Worm (Caenorhabditis elegans) whole organism, L4 larva: ENCODE data around the gene alh-4.

Source experiments
- R02D3.7 ChIP-seq: fragments of 150-350 bp; sonication (generic microtip); optimal IDR thresholded peaks from 3 replicates; lab custom pipeline; 2014; ENCODE audit warnings: missing biosample characterization, missing genetic modification characterization
- T26A8.4 ChIP-seq: fragments of 200-800 bp; sonication (Bioruptor generic); IDR thresholded peaks from 2 replicates; pipeline ENCODE4 v1.3.6; 2022; ENCODE audit warnings: missing genetic modification characterization, missing compliant biosample characterization
- Y105C5A.15 ChIP-seq: fragments of 200-800 bp; sonication (Bioruptor generic); IDR thresholded peaks from 2 replicates; pipeline ENCODE4 v1.3.6; 2022; ENCODE audit warnings: missing genetic modification characterization, missing compliant biosample characterization
- Y48G9A.11 ChIP-seq: fragments of 200-800 bp; sonication (Bioruptor generic); IDR thresholded peaks from 2 replicates; pipeline ENCODE4 v1.3.6; 2022; ENCODE audit warnings: missing genetic modification reagents, missing genetic modification characterization, missing compliant biosample characterization
- ZK337.2 ChIP-seq: fragments of 200-800 bp; sonication (Bioruptor generic); IDR thresholded peaks from 2 replicates; pipeline ENCODE4 v1.3.6; 2022; ENCODE audit warnings: missing genetic modification reagents, missing genetic modification characterization, missing compliant biosample characterization
- aly-2 ChIP-seq: sonication (generic microtip); optimal IDR thresholded peaks from 2 replicates; lab custom pipeline; 2018; ENCODE audit warnings: missing biosample characterization, missing genetic modification characterization
- ceh-20 ChIP-seq: fragments of 200-800 bp; sonication (Bioruptor generic); IDR thresholded peaks from 2 replicates; pipeline ENCODE4 v1.3.6; 2022; ENCODE audit warnings: missing genetic modification reagents, missing genetic modification characterization, missing compliant biosample characterization
- ceh-32 ChIP-seq: sonication (generic microtip); optimal IDR thresholded peaks from 2 replicates; lab custom pipeline; 2016; ENCODE audit warnings: mild to moderate bottlenecking, missing genetic modification characterization, missing compliant biosample characterization; ENCODE audit not compliant: poor library complexity
- ceh-82 ChIP-seq: sonication (generic microtip); optimal IDR thresholded peaks from 2 replicates; lab custom pipeline; 2017; ENCODE audit warnings: missing biosample characterization, missing genetic modification characterization
- ctbp-1 ChIP-seq: fragments of 200-800 bp; sonication (Bioruptor generic); IDR thresholded peaks from 2 replicates; pipeline ENCODE4 v1.3.6; 2022; ENCODE audit warnings: missing genetic modification reagents, missing genetic modification characterization, missing compliant biosample characterization
- daf-12 ChIP-seq: fragments of 150-350 bp; optimal IDR thresholded peaks from 2 replicates; lab custom pipeline; 2014; ENCODE audit warnings: missing biosample characterization, missing genetic modification reagents, missing genetic modification characterization
- daf-16 ChIP-seq, 3 experiments: sonication (generic microtip); optimal IDR thresholded peaks; 2 replicates each; lab custom pipeline; 2016 to 2017; ENCODE audit warnings: missing genetic modification characterization in 3 of 3, missing genetic modification reagents in 3 of 3, mild to moderate bottlenecking in 2 of 3, missing compliant biosample characterization in 2 of 3, missing biosample characterization in 1 of 3, moderate library complexity in 1 of 3
- daf-19 ChIP-seq: fragments of 200-800 bp; sonication (Bioruptor generic); conservative IDR thresholded peaks from 2 replicates; pipeline ENCODE4 v1.3.6; 2022; ENCODE audit warnings: missing genetic modification characterization, missing compliant biosample characterization
- dmd-6 ChIP-seq: fragments of 200-800 bp; sonication (Bioruptor generic); IDR thresholded peaks from 2 replicates; pipeline ENCODE4 v1.3.6; 2022; ENCODE audit warnings: missing genetic modification reagents, missing genetic modification characterization, missing compliant biosample characterization
- dve-1 ChIP-seq: sonication (generic microtip); optimal IDR thresholded peaks from 2 replicates; lab custom pipeline; 2017; ENCODE audit warnings: antibody characterized with exemption, mild to moderate bottlenecking, missing genetic modification characterization, missing compliant biosample characterization; ENCODE audit not compliant: insufficient read depth
- fkh-10 ChIP-seq: fragments of 150-350 bp; optimal IDR thresholded peaks from 2 replicates; lab custom pipeline; 2014; ENCODE audit warnings: missing biosample characterization, missing genetic modification reagents, missing genetic modification characterization
- fos-1 ChIP-seq: fragments of 150-350 bp; optimal IDR thresholded peaks from 2 replicates; lab custom pipeline; 2014; ENCODE audit warnings: missing biosample characterization, missing genetic modification characterization
- hlh-11 ChIP-seq: fragments of 200-800 bp; sonication (Bioruptor generic); optimal IDR thresholded peaks from 2 replicates; lab custom pipeline; 2018; ENCODE audit warnings: mild to moderate bottlenecking, missing genetic modification characterization, missing compliant biosample characterization
- hlh-30 ChIP-seq: sonication (generic microtip); optimal IDR thresholded peaks from 2 replicates; lab custom pipeline; 2017; ENCODE audit warnings: antibody characterized with exemption, mild to moderate bottlenecking, missing genetic modification characterization, missing compliant biosample characterization; ENCODE audit not compliant: insufficient read depth
- hmg-1.1 ChIP-seq: fragments of 200-800 bp; sonication (Bioruptor generic); IDR thresholded peaks from 2 replicates; pipeline ENCODE4 v1.3.6; 2022; ENCODE audit warnings: missing genetic modification reagents, missing genetic modification characterization, missing compliant biosample characterization
- lin-15B ChIP-seq: fragments of 150-350 bp; sonication (generic microtip); optimal IDR thresholded peaks from 3 replicates; lab custom pipeline; 2014; ENCODE audit warnings: missing biosample characterization, missing genetic modification characterization
- lin-29 ChIP-seq: fragments of 200-800 bp; sonication (Bioruptor generic); IDR thresholded peaks from 2 replicates; pipeline ENCODE4 v1.3.6; 2022; ENCODE audit warnings: missing genetic modification reagents, missing genetic modification characterization, missing compliant biosample characterization
- lin-38 ChIP-seq: fragments of 200-800 bp; sonication (Bioruptor generic); IDR thresholded peaks from 2 replicates; pipeline ENCODE4 v1.3.6; 2022; ENCODE audit warnings: missing genetic modification reagents, missing genetic modification characterization, missing compliant biosample characterization
- lin-39 ChIP-seq: fragments of 150-350 bp; optimal IDR thresholded peaks from 2 replicates; lab custom pipeline; 2014; ENCODE audit warnings: missing biosample characterization, missing genetic modification reagents, missing genetic modification characterization
- lir-3 ChIP-seq: sonication (generic microtip); optimal IDR thresholded peaks from 2 replicates; lab custom pipeline; 2016; ENCODE audit warnings: mild to moderate bottlenecking, missing genetic modification characterization, missing compliant biosample characterization
- madf-5 ChIP-seq, 2 experiments: fragments of 200-800 bp; sonication (Bioruptor generic); IDR thresholded peaks; 2 replicates each; pipeline ENCODE4 v1.3.6; 2022; ENCODE audit warnings: missing compliant biosample characterization in 2 of 2, missing genetic modification characterization in 2 of 2
- madf-9 ChIP-seq: fragments of 200-800 bp; sonication (Bioruptor generic); conservative IDR thresholded peaks from 2 replicates; pipeline ENCODE4 v1.3.6; 2022; ENCODE audit warnings: missing genetic modification reagents, missing genetic modification characterization, missing compliant biosample characterization
- mxl-2 ChIP-seq: fragments of 200-800 bp; sonication (Bioruptor generic); conservative IDR thresholded peaks from 2 replicates; pipeline ENCODE4 v1.3.6; 2022; ENCODE audit warnings: missing genetic modification reagents, missing genetic modification characterization, missing compliant biosample characterization
- nhr-10 ChIP-seq: fragments of 150-350 bp; optimal IDR thresholded peaks from 2 replicates; lab custom pipeline; 2014; ENCODE audit warnings: missing biosample characterization, missing genetic modification characterization
- nhr-25 ChIP-seq: sonication (generic microtip); optimal IDR thresholded peaks from 2 replicates; lab custom pipeline; 2017; ENCODE audit warnings: missing genetic modification characterization, mild to moderate bottlenecking, missing compliant biosample characterization, antibody characterized with exemption, moderate library complexity, borderline replicate concordance; ENCODE audit not compliant: insufficient read depth
- nhr-28 ChIP-seq: fragments of 150-350 bp; optimal IDR thresholded peaks from 2 replicates; lab custom pipeline; 2014; ENCODE audit warnings: missing biosample characterization, missing genetic modification characterization
- nhr-41 ChIP-seq: fragments of 200-800 bp; sonication (Bioruptor generic); IDR thresholded peaks from 2 replicates; pipeline ENCODE4 v1.3.6; 2022; ENCODE audit warnings: missing genetic modification reagents, missing genetic modification characterization, missing compliant biosample characterization
- nhr-76 ChIP-seq: fragments of 150-350 bp; optimal IDR thresholded peaks from 2 replicates; lab custom pipeline; 2014; ENCODE audit warnings: missing biosample characterization, missing genetic modification characterization
- pha-4 ChIP-seq, 2 experiments: fragments of 150-350 bp in 1 of 2; fragments of 200-800 bp in 1 of 2; sonication (Bioruptor generic) in 1 of 2; IDR thresholded peaks in 1 of 2; optimal IDR thresholded peaks in 1 of 2; 2 replicates each; pipeline versions ENCODE4 v1.3.6 to Lab custom; 2014 to 2022; ENCODE audit warnings: missing genetic modification characterization in 2 of 2, missing genetic modification reagents in 2 of 2, missing biosample characterization in 1 of 2, missing compliant biosample characterization in 1 of 2
- php-3 ChIP-seq: fragments of 200-800 bp; sonication (Bioruptor generic); IDR thresholded peaks from 2 replicates; pipeline ENCODE4 v1.3.6; 2022; ENCODE audit warnings: missing genetic modification reagents, missing genetic modification characterization, missing compliant biosample characterization
- pqm-1 ChIP-seq: sonication (generic microtip); optimal IDR thresholded peaks from 2 replicates; lab custom pipeline; 2017; ENCODE audit warnings: missing biosample characterization, missing genetic modification characterization
- rbr-2 ChIP-seq: sonication (generic microtip); optimal IDR thresholded peaks from 2 replicates; lab custom pipeline; 2016; ENCODE audit warnings: missing genotype, missing genetic modification characterization, missing compliant biosample characterization
- saeg-2 ChIP-seq: fragments of 200-800 bp; sonication (Bioruptor generic); IDR thresholded peaks from 2 replicates; pipeline ENCODE4 v1.3.6; 2022; ENCODE audit warnings: missing genetic modification reagents, missing genetic modification characterization, missing compliant biosample characterization
- snpc-4 ChIP-seq: fragments of 150-350 bp; optimal IDR thresholded peaks from 2 replicates; lab custom pipeline; 2014; ENCODE audit warnings: missing biosample characterization, missing genetic modification characterization
- spr-1 ChIP-seq: sonication (generic microtip); optimal IDR thresholded peaks from 2 replicates; lab custom pipeline; 2016; ENCODE audit warnings: mild to moderate bottlenecking, missing genetic modification characterization, missing compliant biosample characterization
- tag-97 ChIP-seq: fragments of 200-800 bp; sonication (Bioruptor generic); IDR thresholded peaks from 2 replicates; pipeline ENCODE4 v1.3.6; 2022; ENCODE audit warnings: missing genetic modification characterization, missing compliant biosample characterization
- unc-39 ChIP-seq: sonication (generic microtip); optimal IDR thresholded peaks from 2 replicates; lab custom pipeline; 2017; ENCODE audit warnings: missing biosample characterization, missing genetic modification characterization
- vab-7 ChIP-seq: fragments of 200-800 bp; sonication (Bioruptor generic); IDR thresholded peaks from 2 replicates; pipeline ENCODE4 v1.3.6; 2022; ENCODE audit warnings: missing genetic modification reagents, missing genetic modification characterization, missing compliant biosample characterization
- zag-1 ChIP-seq: fragments of 150-350 bp; optimal IDR thresholded peaks from 2 replicates; lab custom pipeline; 2014; ENCODE audit warnings: missing biosample characterization, missing genetic modification characterization
- zfp-3 ChIP-seq: fragments of 200-800 bp; sonication (Bioruptor generic); conservative IDR thresholded peaks from 2 replicates; pipeline ENCODE4 v1.3.6; 2022; ENCODE audit warnings: missing genetic modification reagents, missing genetic modification characterization, missing compliant biosample characterization
- zip-11 ChIP-seq: fragments of 200-800 bp; sonication (Bioruptor generic); IDR thresholded peaks from 2 replicates; pipeline ENCODE4 v1.3.6; 2022; ENCODE audit warnings: missing genetic modification characterization, missing compliant biosample characterization

alh-4 gene

DNA sequence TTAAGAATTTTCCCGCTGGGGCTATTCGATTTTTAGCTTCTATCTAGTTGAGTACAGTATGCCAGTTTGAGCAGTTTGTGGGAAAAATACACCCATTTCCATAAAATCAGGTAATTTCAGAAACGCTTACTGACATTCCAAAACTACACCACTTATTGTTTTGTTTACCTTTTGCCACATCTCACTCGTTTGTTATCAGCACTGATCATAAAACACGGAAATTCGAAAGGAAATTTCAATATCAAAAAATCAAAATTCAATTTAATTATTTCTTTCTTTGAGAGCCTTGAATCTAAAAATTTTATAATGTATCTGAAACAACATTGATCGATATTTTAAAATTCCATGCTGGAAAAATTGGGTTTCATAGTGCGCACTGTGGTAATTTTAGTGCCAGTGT, 29.2 kb downstream of the alh-4 start:
- no peak for TF ChIP-seq ctbp-1 (GFP tag; lab: Robert Waterston, UW)
- no peak for TF ChIP-seq lin-39 (tag; lab: Kevin White, UChicago)
- no peak for TF ChIP-seq hlh-30 (tag; lab: Kevin White, UChicago)
- no peak for TF ChIP-seq snpc-4 (tag; lab: Kevin White, UChicago)
- TF ChIP-seq ZK337.2 (GFP tag; lab: Robert Waterston, UW), result no peak
- 0 out of 2 replicates have a peak, but pooled peaks have one; percentile 8 for TF ChIP-seq php-3
- TF ChIP-seq zag-1, result no peak
- no peak for TF ChIP-seq nhr-25
- no peak for TF ChIP-seq nhr-10 (tag; lab: Kevin White, UChicago)
- no peak for TF ChIP-seq lin-15B (tag; lab: Kevin White, UChicago)
- TF ChIP-seq Y48G9A.11 (GFP tag; lab: Robert Waterston, UW), result no peak
- no peak for TF ChIP-seq vab-7
- TF ChIP-seq lir-3 (tag; lab: Kevin White, UChicago), result no peak
- TF ChIP-seq saeg-2 (GFP tag; lab: Robert Waterston, UW), result no peak
- TF ChIP-seq nhr-41, result no peak
- TF ChIP-seq pqm-1 (tag; lab: Kevin White, UChicago), result peak; percentile 51
- peak; percentile 1 for TF ChIP-seq hlh-11 (tag; lab: Kevin White, UChicago)
- no peak for TF ChIP-seq rbr-2
- no peak for TF ChIP-seq tag-97 (GFP tag; lab: Robert Waterston, UW)
- no peak for TF ChIP-seq daf-19
- TF ChIP-seq lin-29 (GFP tag; lab: Robert Waterston, UW), result no peak
- no peak for TF ChIP-seq Y105C5A.15 (GFP tag; lab: Robert Waterston, UW)
- TF ChIP-seq ceh-20 (GFP tag; lab: Robert Waterston, UW), result no peak
- no peak for TF ChIP-seq daf-16 (GFP tag; optimal IDR thresholded peaks at IDR 0.05; lab: Kevin White, UChicago)
- peak; percentile 90 for TF ChIP-seq daf-16 (tag; optimal IDR thresholded peaks at IDR 0.05; lab: Kevin White, UChicago)
- no peak for TF ChIP-seq nhr-76 (tag; lab: Kevin White, UChicago)
- no peak for TF ChIP-seq spr-1 (tag; lab: Kevin White, UChicago)
- TF ChIP-seq aly-2 (tag; lab: Kevin White, UChicago), result no peak
- TF ChIP-seq ceh-32, result no peak
- no peak for TF ChIP-seq zfp-3 (GFP tag; lab: Robert Waterston, UW)
- no peak for TF ChIP-seq unc-39 (tag; lab: Kevin White, UChicago)
- peak; percentile 45 for TF ChIP-seq nhr-28 (tag; lab: Kevin White, UChicago)
- no peak for TF ChIP-seq madf-9 (GFP tag; lab: Robert Waterston, UW)
- TF ChIP-seq T26A8.4 (GFP tag; lab: Robert Waterston, UW), result peak; percentile 62; the same call in 1 of the 2 replicates
- no peak for TF ChIP-seq mxl-2 (GFP tag; lab: Robert Waterston, UW)
- TF ChIP-seq R02D3.7 (tag; lab: Kevin White, UChicago), result no peak
- TF ChIP-seq fos-1, result no peak
- no peak for TF ChIP-seq dmd-6
- peak; percentile 41 for TF ChIP-seq dve-1 (tag; lab: Kevin White, UChicago)
- TF ChIP-seq lin-38 (GFP tag; lab: Robert Waterston, UW), result no peak
- TF ChIP-seq ceh-82 (tag; lab: Kevin White, UChicago), result no peak
- no peak for TF ChIP-seq pha-4 (GFP tag; IDR thresholded peaks at IDR 0.05; lab: Robert Waterston, UW)
- TF ChIP-seq pha-4 (tag; optimal IDR thresholded peaks at IDR 0.05; lab: Kevin White, UChicago), result no peak
- TF ChIP-seq madf-5 (GFP tag; IDR thresholded peaks at IDR 0.05; lab: Robert Waterston, UW), result no peak
- TF ChIP-seq daf-12 (tag; lab: Kevin White, UChicago), result no peak
- TF ChIP-seq zip-11, result no peak
- no peak for TF ChIP-seq fkh-10
- TF ChIP-seq hmg-1.1, result no peak
- TF ChIP-seq, all 104 proteins: peak for 7
